Worm (Caenorhabditis elegans) whole organism, young adult: Measurements from ENCODE around the gene F09F7.6.

Source experiments
- B0019.2 ChIP-seq: fragments of 200-800 bp; sonication (Bioruptor generic); conservative IDR thresholded peaks from 2 replicates; pipeline ENCODE4 v1.3.6; 2022; ENCODE audit warnings: missing genetic modification reagents, missing genetic modification characterization, missing compliant biosample characterization
- B0035.1 ChIP-seq: sonication (generic microtip); optimal IDR thresholded peaks from 2 replicates; lab custom pipeline; 2016; ENCODE audit warnings: missing genetic modification characterization, mild to moderate bottlenecking, missing compliant biosample characterization, missing genotype, missing genetic modification reagents
- C17E4.6 ChIP-seq: fragments of 200-800 bp; sonication (Bioruptor generic); IDR thresholded peaks from 2 replicates; pipeline ENCODE4 v1.3.6; 2022; ENCODE audit warnings: missing genetic modification reagents, missing genetic modification characterization, missing compliant biosample characterization
- F10E7.11 ChIP-seq: sonication (generic microtip); optimal IDR thresholded peaks from 2 replicates; lab custom pipeline; 2017; ENCODE audit warnings: mild to moderate bottlenecking, missing genetic modification characterization, moderate library complexity, missing compliant biosample characterization
- F33H1.4 ChIP-seq: fragments of 200-800 bp; sonication (Bioruptor generic); IDR thresholded peaks from 2 replicates; pipeline ENCODE4 v1.3.6; 2022; ENCODE audit warnings: missing genetic modification reagents, missing genetic modification characterization, missing compliant biosample characterization
- F49E8.2 ChIP-seq: sonication (generic microtip); optimal IDR thresholded peaks from 3 replicates; lab custom pipeline; 2017; ENCODE audit warnings: missing genetic modification characterization, mild to moderate bottlenecking, missing compliant biosample characterization, antibody characterized with exemption, moderate library complexity; ENCODE audit not compliant: insufficient read depth
- F55B11.4 ChIP-seq: sonication (generic microtip); optimal IDR thresholded peaks from 2 replicates; lab custom pipeline; 2016; ENCODE audit warnings: missing compliant biosample characterization, missing genetic modification characterization, borderline replicate concordance; ENCODE audit not compliant: insufficient read depth
- F57A8.1 ChIP-seq: fragments of 200-800 bp; sonication (Bioruptor generic); optimal IDR thresholded peaks from 2 replicates; lab custom pipeline; 2018; ENCODE audit warnings: mild to moderate bottlenecking, missing genetic modification characterization, moderate library complexity, missing compliant biosample characterization
- T07F8.4 ChIP-seq: sonication (generic microtip); optimal IDR thresholded peaks from 2 replicates; lab custom pipeline; 2016; ENCODE audit warnings: mild to moderate bottlenecking, missing genetic modification characterization, moderate library complexity, missing compliant biosample characterization
- Y53F4B.3 ChIP-seq: fragments of 200-800 bp; sonication (Bioruptor generic); IDR thresholded peaks from 2 replicates; pipeline ENCODE4 v1.3.6; 2022; ENCODE audit warnings: missing genetic modification reagents, missing genetic modification characterization, missing compliant biosample characterization
- Y53G8AR.9 ChIP-seq: fragments of 200-800 bp; sonication (Bioruptor generic); conservative IDR thresholded peaks from 2 replicates; pipeline ENCODE4 v1.3.6; 2022; ENCODE audit warnings: missing genetic modification reagents, missing genetic modification characterization, missing compliant biosample characterization
- Y56A3A.18 ChIP-seq: fragments of 200-800 bp; sonication (Bioruptor generic); IDR thresholded peaks from 2 replicates; pipeline ENCODE4 v1.3.6; 2022; ENCODE audit warnings: missing genetic modification reagents, missing genetic modification characterization, missing compliant biosample characterization
- Y67H2A.10 ChIP-seq: fragments of 200-800 bp; sonication (Bioruptor generic); conservative IDR thresholded peaks from 2 replicates; pipeline ENCODE4 v1.3.6; 2022; ENCODE audit warnings: missing genetic modification reagents, missing genetic modification characterization, missing compliant biosample characterization
- aptf-3 ChIP-seq: fragments of 200-800 bp; sonication (Bioruptor generic); IDR thresholded peaks from 2 replicates; pipeline ENCODE4 v1.3.6; 2022; ENCODE audit warnings: missing genetic modification characterization, missing compliant biosample characterization
- attf-6 ChIP-seq: fragments of 200-800 bp; sonication (Bioruptor generic); IDR thresholded peaks from 2 replicates; pipeline ENCODE4 v1.3.6; 2022; ENCODE audit warnings: missing genetic modification reagents, missing genetic modification characterization, missing compliant biosample characterization
- bed-1 ChIP-seq: fragments of 200-800 bp; sonication (Bioruptor generic); IDR thresholded peaks from 2 replicates; pipeline ENCODE4 v1.3.6; 2022; ENCODE audit warnings: missing genetic modification reagents, missing genetic modification characterization, missing compliant biosample characterization
- ceh-100 ChIP-seq: fragments of 200-800 bp; sonication (Bioruptor generic); IDR thresholded peaks from 2 replicates; pipeline ENCODE4 v1.3.6; 2022; ENCODE audit warnings: missing genetic modification reagents, missing genetic modification characterization, missing compliant biosample characterization
- ceh-40 ChIP-seq: fragments of 200-800 bp; sonication (Bioruptor generic); IDR thresholded peaks from 2 replicates; pipeline ENCODE4 v1.3.6; 2022; ENCODE audit warnings: missing genetic modification characterization, missing compliant biosample characterization
- ceh-79 ChIP-seq: sonication (generic microtip); optimal IDR thresholded peaks from 2 replicates; lab custom pipeline; 2017; ENCODE audit warnings: mild to moderate bottlenecking, missing genetic modification characterization, missing compliant biosample characterization
- ceh-91 ChIP-seq: fragments of 200-800 bp; sonication (Bioruptor generic); IDR thresholded peaks from 2 replicates; pipeline ENCODE4 v1.3.6; 2022; ENCODE audit warnings: missing genetic modification reagents, missing genetic modification characterization, missing compliant biosample characterization
- chd-7 ChIP-seq: sonication (generic microtip); optimal IDR thresholded peaks from 2 replicates; lab custom pipeline; 2016; ENCODE audit warnings: mild to moderate bottlenecking, missing genetic modification characterization, moderate library complexity, missing compliant biosample characterization
- dox-1 ChIP-seq: fragments of 200-800 bp; sonication (Bioruptor generic); IDR thresholded peaks from 2 replicates; pipeline ENCODE4 v1.3.6; 2022; ENCODE audit warnings: missing genetic modification reagents, missing genetic modification characterization, missing compliant biosample characterization
- dpff-1 ChIP-seq: sonication (generic microtip); optimal IDR thresholded peaks from 2 replicates; lab custom pipeline; 2017; ENCODE audit warnings: mild to moderate bottlenecking, missing genetic modification characterization, missing compliant biosample characterization
- hlh-12 ChIP-seq: sonication (generic microtip); optimal IDR thresholded peaks from 2 replicates; lab custom pipeline; 2016; ENCODE audit warnings: missing genetic modification characterization, missing compliant biosample characterization
- hmg-1.2 ChIP-seq: fragments of 200-800 bp; sonication (Bioruptor generic); IDR thresholded peaks from 2 replicates; pipeline ENCODE4 v1.3.6; 2022; ENCODE audit warnings: missing genetic modification reagents, missing genetic modification characterization, missing compliant biosample characterization
- hrde-1 ChIP-seq: sonication (generic microtip); optimal IDR thresholded peaks from 2 replicates; lab custom pipeline; 2016; ENCODE audit warnings: missing genetic modification characterization, mild to moderate bottlenecking, missing compliant biosample characterization, moderate library complexity, missing genotype, missing genetic modification reagents, borderline replicate concordance
- let-607 ChIP-seq, 2 experiments: fragments of 200-800 bp in 1 of 2; sonication (Bioruptor generic) in 1 of 2; sonication (generic microtip) in 1 of 2; optimal IDR thresholded peaks; 2 replicates each; lab custom pipeline; 2016 to 2018; ENCODE audit warnings: mild to moderate bottlenecking in 2 of 2, missing compliant biosample characterization in 2 of 2, missing genetic modification characterization in 2 of 2, moderate library complexity in 2 of 2, missing genotype in 1 of 2
- lin-26 ChIP-seq: fragments of 200-800 bp; sonication (Bioruptor generic); IDR thresholded peaks from 2 replicates; pipeline ENCODE4 v1.3.6; 2022; ENCODE audit warnings: missing genetic modification reagents, missing genetic modification characterization, missing compliant biosample characterization
- lin-35 ChIP-seq, 3 experiments: fragments of 150-350 bp in 2 of 3; sonication (generic microtip) in 1 of 3; optimal IDR thresholded peaks; 2 replicates each; lab custom pipeline; 2014 to 2018; ENCODE audit warnings: missing biosample characterization in 3 of 3, missing genetic modification characterization in 3 of 3, missing genetic modification reagents in 3 of 3
- lin-54 ChIP-seq: fragments of 200-800 bp; sonication (Bioruptor generic); optimal IDR thresholded peaks from 2 replicates; lab custom pipeline; 2018; ENCODE audit warnings: mild to moderate bottlenecking, missing genetic modification characterization, missing compliant biosample characterization
- madf-10 ChIP-seq: sonication (generic microtip); optimal IDR thresholded peaks from 2 replicates; lab custom pipeline; 2016; ENCODE audit warnings: mild to moderate bottlenecking, missing genetic modification characterization, missing compliant biosample characterization
- madf-3 ChIP-seq: fragments of 200-800 bp; sonication (Bioruptor generic); IDR thresholded peaks from 2 replicates; pipeline ENCODE4 v1.3.6; 2022; ENCODE audit warnings: missing genetic modification reagents, missing genetic modification characterization, missing compliant biosample characterization
- madf-8 ChIP-seq: fragments of 200-800 bp; sonication (Bioruptor generic); conservative IDR thresholded peaks from 2 replicates; pipeline ENCODE4 v1.3.6; 2022; ENCODE audit warnings: missing genetic modification reagents, missing genetic modification characterization, missing compliant biosample characterization
- mcd-1 ChIP-seq: fragments of 200-800 bp; sonication (Bioruptor generic); IDR thresholded peaks from 2 replicates; pipeline ENCODE4 v1.3.6; 2022; ENCODE audit warnings: missing genetic modification reagents, missing genetic modification characterization, missing compliant biosample characterization
- mxl-1 ChIP-seq: sonication (generic microtip); optimal IDR thresholded peaks from 2 replicates; lab custom pipeline; 2016; ENCODE audit warnings: missing genetic modification characterization, missing compliant biosample characterization
- nfya-1 ChIP-seq: sonication (generic microtip); optimal IDR thresholded peaks from 2 replicates; lab custom pipeline; 2017; ENCODE audit warnings: antibody characterized with exemption, missing compliant biosample characterization, missing genetic modification characterization, borderline replicate concordance; ENCODE audit not compliant: insufficient read depth
- nhr-179 ChIP-seq: sonication (generic microtip); optimal IDR thresholded peaks from 2 replicates; lab custom pipeline; 2016; ENCODE audit warnings: mild to moderate bottlenecking, missing genetic modification characterization, missing compliant biosample characterization
- nhr-80 ChIP-seq: sonication (generic microtip); optimal IDR thresholded peaks from 2 replicates; lab custom pipeline; 2016; ENCODE audit warnings: missing genetic modification characterization, missing compliant biosample characterization
- nhr-90 ChIP-seq: sonication (generic microtip); optimal IDR thresholded peaks from 2 replicates; lab custom pipeline; 2016; ENCODE audit warnings: missing genotype, mild to moderate bottlenecking, missing genetic modification characterization, missing compliant biosample characterization
- snpc-3.4 ChIP-seq: sonication (generic microtip); optimal IDR thresholded peaks from 2 replicates; lab custom pipeline; 2017; ENCODE audit warnings: missing genetic modification characterization, mild to moderate bottlenecking, missing compliant biosample characterization, antibody characterized with exemption, moderate library complexity, missing genotype, missing genetic modification reagents
- sptf-2 ChIP-seq: fragments of 200-800 bp; sonication (Bioruptor generic); optimal IDR thresholded peaks from 2 replicates; lab custom pipeline; 2018; ENCODE audit warnings: mild to moderate bottlenecking, missing genetic modification characterization, missing compliant biosample characterization
- tbp1 ChIP-seq: fragments of 200-800 bp; sonication (Bioruptor generic); optimal IDR thresholded peaks from 2 replicates; lab custom pipeline; 2018; ENCODE audit warnings: mild to moderate bottlenecking, missing genetic modification characterization, missing compliant biosample characterization
- tbx-9 ChIP-seq: sonication (generic microtip); optimal IDR thresholded peaks from 2 replicates; lab custom pipeline; 2016; ENCODE audit warnings: borderline replicate concordance, missing genetic modification characterization, inconsistent platforms, missing compliant biosample characterization
- xnd-1 ChIP-seq: sonication (generic microtip); optimal IDR thresholded peaks from 2 replicates; lab custom pipeline; 2016; ENCODE audit warnings: missing genotype, missing genetic modification reagents, missing genetic modification characterization, missing compliant biosample characterization
- zfh-2 ChIP-seq: fragments of 200-800 bp; sonication (Bioruptor generic); conservative IDR thresholded peaks from 2 replicates; pipeline ENCODE4 v1.3.6; 2022; ENCODE audit warnings: missing genetic modification reagents, missing genetic modification characterization, missing compliant biosample characterization
- zim-3 ChIP-seq: sonication (generic microtip); optimal IDR thresholded peaks from 2 replicates; lab custom pipeline; 2017; ENCODE audit warnings: mild to moderate bottlenecking, missing genetic modification characterization, moderate library complexity, missing compliant biosample characterization
- ztf-26 ChIP-seq: sonication (generic microtip); optimal IDR thresholded peaks from 2 replicates; lab custom pipeline; 2017; ENCODE audit warnings: missing genetic modification characterization, missing compliant biosample characterization
- ztf-6 ChIP-seq: fragments of 200-800 bp; sonication (Bioruptor generic); IDR thresholded peaks from 2 replicates; pipeline ENCODE4 v1.3.6; 2022; ENCODE audit warnings: missing genetic modification reagents, missing genetic modification characterization, missing compliant biosample characterization

F09F7.6 gene

ce11 chrIII:5502915-5503575, 48.9 kb downstream of the F09F7.6 start (continued):
- no peak for TF ChIP-seq F57A8.1 (GFP tag; lab: Kevin White, UChicago)
- no peak for TF ChIP-seq Y53F4B.3 (GFP tag; lab: Robert Waterston, UW)
- no peak for TF ChIP-seq mxl-1 (tag; lab: Kevin White, UChicago)
- no peak for TF ChIP-seq attf-6 (GFP tag; lab: Robert Waterston, UW)
- no peak for TF ChIP-seq Y67H2A.10 (GFP tag; lab: Robert Waterston, UW)
- no peak for TF ChIP-seq F55B11.4
- no peak for TF ChIP-seq nhr-179 (tag; lab: Kevin White, UChicago)
- no peak for TF ChIP-seq madf-8
- no peak for TF ChIP-seq lin-54 (GFP tag; lab: Kevin White, UChicago)
- TF ChIP-seq dpff-1 (tag; lab: Kevin White, UChicago): no peak
- no peak for TF ChIP-seq zim-3 (tag; lab: Kevin White, UChicago)
- TF ChIP-seq Y53G8AR.9 (GFP tag; lab: Robert Waterston, UW): peak; percentile 59
- no peak for TF ChIP-seq ztf-26 (tag; lab: Kevin White, UChicago)
- TF ChIP-seq nhr-80 (tag; lab: Kevin White, UChicago): peak; percentile 88
- no peak for TF ChIP-seq nfya-1 (tag; lab: Kevin White, UChicago)
- TF ChIP-seq madf-3 (GFP tag; lab: Robert Waterston, UW): no peak
- no peak for TF ChIP-seq snpc-3.4 (tag; lab: Kevin White, UChicago)
- no peak for TF ChIP-seq sptf-2
- TF ChIP-seq C17E4.6 (GFP tag; lab: Robert Waterston, UW): no peak
- no peak for TF ChIP-seq F49E8.2 (tag; lab: Kevin White, UChicago)
- no peak for TF ChIP-seq dox-1 (GFP tag; lab: Robert Waterston, UW)
- TF ChIP-seq mcd-1 (GFP tag; lab: Robert Waterston, UW): no peak
- no peak for TF ChIP-seq hlh-12 (tag; lab: Kevin White, UChicago)
- no peak for TF ChIP-seq xnd-1 (tag; lab: Kevin White, UChicago)
- TF ChIP-seq ceh-40 (GFP tag; lab: Robert Waterston, UW): no peak
- no peak for TF ChIP-seq ceh-79
- TF ChIP-seq hrde-1 (tag; lab: Kevin White, UChicago): no peak
- TF ChIP-seq chd-7: peak; percentile 30
- TF ChIP-seq B0035.1 (tag; lab: Kevin White, UChicago): no peak
- TF ChIP-seq Y56A3A.18 (GFP tag; lab: Robert Waterston, UW): no peak
- peak; percentile 67; the same call in 1 of the 2 replicates for TF ChIP-seq hmg-1.2 (GFP tag; lab: Robert Waterston, UW)
- TF ChIP-seq zfh-2 (GFP tag; lab: Robert Waterston, UW): peak; percentile 72
- TF ChIP-seq nhr-90: no peak
- no peak for TF ChIP-seq madf-10 (tag; lab: Kevin White, UChicago)
- no peak for TF ChIP-seq ztf-6
- peak; percentile 9; the same call in 1 of the 2 replicates for TF ChIP-seq lin-26
- TF ChIP-seq bed-1: no peak
- TF ChIP-seq lin-35 (GFP tag; optimal IDR thresholded peaks at IDR 0.05; lab: Kevin White, UChicago): peak in 1 of 3 experiments; percentile 16
- TF ChIP-seq F10E7.11 (tag; lab: Kevin White, UChicago): no peak
- TF ChIP-seq aptf-3 (GFP tag; lab: Robert Waterston, UW): no peak
- TF ChIP-seq let-607 (tag; optimal IDR thresholded peaks at IDR 0.05; lab: Kevin White, UChicago): peak in 1 of 2 experiments; percentile 29
- TF ChIP-seq tbp1 (GFP tag; lab: Kevin White, UChicago): peak; percentile 31
- TF ChIP-seq B0019.2 (GFP tag; lab: Robert Waterston, UW): no peak
- no peak for TF ChIP-seq ceh-91 (GFP tag; lab: Robert Waterston, UW)
- TF ChIP-seq F33H1.4: no peak
- TF ChIP-seq tbx-9 (tag; lab: Kevin White, UChicago): no peak
- no peak for TF ChIP-seq ceh-100 (GFP tag; lab: Robert Waterston, UW)
- TF ChIP-seq T07F8.4: no peak
